Worm (Caenorhabditis elegans) whole organism, L4 larva: ENCODE data around the gene suex-1.
A peak's percentile ranks its signal among the peaks of the same experiment; 100 is the strongest.

Source experiments
- D1046.2 ChIP-seq: fragments of 200-800 bp; sonication (Bioruptor generic); IDR thresholded peaks from 2 replicates; pipeline ENCODE4 v1.3.6; 2022; ENCODE audit warnings: missing genetic modification characterization, missing compliant biosample characterization
- F44E2.7 ChIP-seq: fragments of 200-800 bp; sonication (Bioruptor generic); IDR thresholded peaks from 2 replicates; pipeline ENCODE4 v2.1.2; 2022; ENCODE audit warnings: missing genetic modification characterization, missing compliant biosample characterization
- R02D3.7 ChIP-seq: fragments of 150-350 bp; sonication (generic microtip); optimal IDR thresholded peaks from 3 replicates; lab custom pipeline; 2014; ENCODE audit warnings: missing biosample characterization, missing genetic modification characterization
- Y5F2A.4 ChIP-seq: fragments of 200-800 bp; sonication (Bioruptor generic); optimal IDR thresholded peaks from 2 replicates; lab custom pipeline; 2018; ENCODE audit warnings: mild to moderate bottlenecking, missing genetic modification characterization, missing compliant biosample characterization
- ZK546.5 ChIP-seq, 2 experiments: sonication (generic microtip); optimal IDR thresholded peaks; 2 replicates each; lab custom pipeline; 2017; ENCODE audit warnings: missing biosample characterization in 2 of 2, missing genetic modification characterization in 2 of 2
- aha-1 ChIP-seq: fragments of 150-350 bp; peaks from one replicate; lab custom pipeline; 2014; ENCODE audit warnings: missing biosample characterization, missing genetic modification characterization
- ama-1 ChIP-seq: fragments of 150-350 bp; optimal IDR thresholded peaks from 2 replicates; lab custom pipeline; 2014; ENCODE audit warnings: inconsistent platforms, mixed read lengths
- ceh-20 ChIP-seq: fragments of 200-800 bp; sonication (Bioruptor generic); IDR thresholded peaks from 2 replicates; pipeline ENCODE4 v1.3.6; 2022; ENCODE audit warnings: missing genetic modification reagents, missing genetic modification characterization, missing compliant biosample characterization
- ceh-82 ChIP-seq: sonication (generic microtip); optimal IDR thresholded peaks from 2 replicates; lab custom pipeline; 2017; ENCODE audit warnings: missing biosample characterization, missing genetic modification characterization
- ces-1 ChIP-seq: fragments of 150-350 bp; sonication (generic microtip); optimal IDR thresholded peaks from 4 replicates; lab custom pipeline; 2014; ENCODE audit warnings: missing biosample characterization, missing genetic modification reagents, missing genetic modification characterization
- daf-12 ChIP-seq: fragments of 150-350 bp; optimal IDR thresholded peaks from 2 replicates; lab custom pipeline; 2014; ENCODE audit warnings: missing biosample characterization, missing genetic modification reagents, missing genetic modification characterization
- daf-16 ChIP-seq, 3 experiments: sonication (generic microtip); optimal IDR thresholded peaks; 2 replicates each; lab custom pipeline; 2016 to 2017; ENCODE audit warnings: missing genetic modification characterization in 3 of 3, missing genetic modification reagents in 3 of 3, mild to moderate bottlenecking in 2 of 3, missing compliant biosample characterization in 2 of 3, missing biosample characterization in 1 of 3, moderate library complexity in 1 of 3
- dmd-6 ChIP-seq: fragments of 200-800 bp; sonication (Bioruptor generic); IDR thresholded peaks from 2 replicates; pipeline ENCODE4 v1.3.6; 2022; ENCODE audit warnings: missing genetic modification reagents, missing genetic modification characterization, missing compliant biosample characterization
- dmd-8 ChIP-seq: fragments of 200-800 bp; sonication (Bioruptor generic); IDR thresholded peaks from 2 replicates; pipeline ENCODE4 v1.3.6; 2022; ENCODE audit warnings: missing genetic modification characterization, missing compliant biosample characterization
- dve-1 ChIP-seq: sonication (generic microtip); optimal IDR thresholded peaks from 2 replicates; lab custom pipeline; 2017; ENCODE audit warnings: antibody characterized with exemption, mild to moderate bottlenecking, missing genetic modification characterization, missing compliant biosample characterization; ENCODE audit not compliant: insufficient read depth
- egl-27 ChIP-seq: sonication (generic microtip); optimal IDR thresholded peaks from 3 replicates; lab custom pipeline; 2017; ENCODE audit warnings: missing biosample characterization, missing genetic modification reagents, missing genetic modification characterization
- fkh-10 ChIP-seq: fragments of 150-350 bp; optimal IDR thresholded peaks from 2 replicates; lab custom pipeline; 2014; ENCODE audit warnings: missing biosample characterization, missing genetic modification reagents, missing genetic modification characterization
- hlh-30 ChIP-seq: sonication (generic microtip); optimal IDR thresholded peaks from 2 replicates; lab custom pipeline; 2017; ENCODE audit warnings: antibody characterized with exemption, mild to moderate bottlenecking, missing genetic modification characterization, missing compliant biosample characterization; ENCODE audit not compliant: insufficient read depth
- lin-1 ChIP-seq: fragments of 200-800 bp; sonication (Bioruptor generic); IDR thresholded peaks from 2 replicates; pipeline ENCODE4 v1.3.6; 2022; ENCODE audit warnings: missing genetic modification reagents, missing genetic modification characterization, missing compliant biosample characterization
- lin-13 ChIP-seq: fragments of 150-350 bp; optimal IDR thresholded peaks from 2 replicates; lab custom pipeline; 2014; ENCODE audit warnings: missing biosample characterization, missing genetic modification reagents, missing genetic modification characterization
- lin-15B ChIP-seq: fragments of 150-350 bp; sonication (generic microtip); optimal IDR thresholded peaks from 3 replicates; lab custom pipeline; 2014; ENCODE audit warnings: missing biosample characterization, missing genetic modification characterization
- lin-38 ChIP-seq: fragments of 200-800 bp; sonication (Bioruptor generic); IDR thresholded peaks from 2 replicates; pipeline ENCODE4 v1.3.6; 2022; ENCODE audit warnings: missing genetic modification reagents, missing genetic modification characterization, missing compliant biosample characterization
- lin-39 ChIP-seq: fragments of 150-350 bp; optimal IDR thresholded peaks from 2 replicates; lab custom pipeline; 2014; ENCODE audit warnings: missing biosample characterization, missing genetic modification reagents, missing genetic modification characterization
- madf-9 ChIP-seq: fragments of 200-800 bp; sonication (Bioruptor generic); conservative IDR thresholded peaks from 2 replicates; pipeline ENCODE4 v1.3.6; 2022; ENCODE audit warnings: missing genetic modification reagents, missing genetic modification characterization, missing compliant biosample characterization
- mep-1 ChIP-seq: fragments of 150-350 bp; sonication (generic microtip); optimal IDR thresholded peaks from 3 replicates; lab custom pipeline; 2014; ENCODE audit warnings: missing biosample characterization, missing genetic modification characterization
- mxl-2 ChIP-seq: fragments of 200-800 bp; sonication (Bioruptor generic); conservative IDR thresholded peaks from 2 replicates; pipeline ENCODE4 v1.3.6; 2022; ENCODE audit warnings: missing genetic modification reagents, missing genetic modification characterization, missing compliant biosample characterization
- mxl-3 ChIP-seq: fragments of 200-800 bp; sonication (Bioruptor generic); optimal IDR thresholded peaks from 2 replicates; lab custom pipeline; 2018; ENCODE audit warnings: mild to moderate bottlenecking, missing genetic modification characterization, missing compliant biosample characterization
- nhr-10 ChIP-seq: fragments of 150-350 bp; optimal IDR thresholded peaks from 2 replicates; lab custom pipeline; 2014; ENCODE audit warnings: missing biosample characterization, missing genetic modification characterization
- nhr-111 ChIP-seq: fragments of 200-800 bp; sonication (Bioruptor generic); optimal IDR thresholded peaks from 2 replicates; lab custom pipeline; 2018; ENCODE audit warnings: mild to moderate bottlenecking, missing genetic modification characterization, missing compliant biosample characterization
- nhr-25 ChIP-seq: sonication (generic microtip); optimal IDR thresholded peaks from 2 replicates; lab custom pipeline; 2017; ENCODE audit warnings: missing genetic modification characterization, mild to moderate bottlenecking, missing compliant biosample characterization, antibody characterized with exemption, moderate library complexity, borderline replicate concordance; ENCODE audit not compliant: insufficient read depth
- nhr-28 ChIP-seq: fragments of 150-350 bp; optimal IDR thresholded peaks from 2 replicates; lab custom pipeline; 2014; ENCODE audit warnings: missing biosample characterization, missing genetic modification characterization
- nhr-41 ChIP-seq: fragments of 200-800 bp; sonication (Bioruptor generic); IDR thresholded peaks from 2 replicates; pipeline ENCODE4 v1.3.6; 2022; ENCODE audit warnings: missing genetic modification reagents, missing genetic modification characterization, missing compliant biosample characterization
- nhr-42 ChIP-seq: fragments of 200-800 bp; sonication (Bioruptor generic); IDR thresholded peaks from 2 replicates; pipeline ENCODE4 v1.3.6; 2022; ENCODE audit warnings: missing genetic modification characterization, missing compliant biosample characterization
- nhr-48 ChIP-seq: sonication (generic microtip); optimal IDR thresholded peaks from 2 replicates; lab custom pipeline; 2016; ENCODE audit warnings: mild to moderate bottlenecking, missing genetic modification characterization, missing compliant biosample characterization
- nhr-77 ChIP-seq: fragments of 150-350 bp; optimal IDR thresholded peaks from 2 replicates; lab custom pipeline; 2014; ENCODE audit warnings: missing biosample characterization, missing genetic modification characterization
- pha-4 ChIP-seq, 2 experiments: fragments of 150-350 bp in 1 of 2; fragments of 200-800 bp in 1 of 2; sonication (Bioruptor generic) in 1 of 2; IDR thresholded peaks in 1 of 2; optimal IDR thresholded peaks in 1 of 2; 2 replicates each; pipeline versions ENCODE4 v1.3.6 to Lab custom; 2014 to 2022; ENCODE audit warnings: missing genetic modification characterization in 2 of 2, missing genetic modification reagents in 2 of 2, missing biosample characterization in 1 of 2, missing compliant biosample characterization in 1 of 2
- php-3 ChIP-seq: fragments of 200-800 bp; sonication (Bioruptor generic); IDR thresholded peaks from 2 replicates; pipeline ENCODE4 v1.3.6; 2022; ENCODE audit warnings: missing genetic modification reagents, missing genetic modification characterization, missing compliant biosample characterization
- saeg-2 ChIP-seq: fragments of 200-800 bp; sonication (Bioruptor generic); IDR thresholded peaks from 2 replicates; pipeline ENCODE4 v1.3.6; 2022; ENCODE audit warnings: missing genetic modification reagents, missing genetic modification characterization, missing compliant biosample characterization
- set-16 ChIP-seq: fragments of 200-800 bp; sonication (Bioruptor generic); IDR thresholded peaks from 2 replicates; pipeline ENCODE4 v1.3.6; 2022; ENCODE audit warnings: missing genetic modification reagents, missing genetic modification characterization, missing compliant biosample characterization
- skn-1 ChIP-seq: fragments of 150-350 bp; optimal IDR thresholded peaks from 2 replicates; lab custom pipeline; 2014; ENCODE audit warnings: missing biosample characterization, missing genetic modification characterization
- unc-39 ChIP-seq: sonication (generic microtip); optimal IDR thresholded peaks from 2 replicates; lab custom pipeline; 2017; ENCODE audit warnings: missing biosample characterization, missing genetic modification characterization
- unc-62 ChIP-seq, 3 experiments: fragments of 150-350 bp in 1 of 3; sonication (generic microtip); optimal IDR thresholded peaks in 2 of 3; peaks in 1 of 3; 1 replicate in 1 of 3; 2 replicates in 2 of 3; lab custom pipeline; 2014 to 2017; ENCODE audit warnings: missing biosample characterization in 3 of 3, missing genetic modification characterization in 3 of 3, missing genetic modification reagents in 3 of 3, missing genotype in 1 of 3
- vab-7 ChIP-seq: fragments of 200-800 bp; sonication (Bioruptor generic); IDR thresholded peaks from 2 replicates; pipeline ENCODE4 v1.3.6; 2022; ENCODE audit warnings: missing genetic modification reagents, missing genetic modification characterization, missing compliant biosample characterization
- zag-1 ChIP-seq: fragments of 150-350 bp; optimal IDR thresholded peaks from 2 replicates; lab custom pipeline; 2014; ENCODE audit warnings: missing biosample characterization, missing genetic modification characterization
- zfp-2 ChIP-seq: sonication (generic microtip); optimal IDR thresholded peaks from 2 replicates; lab custom pipeline; 2016; ENCODE audit warnings: mild to moderate bottlenecking, missing genetic modification characterization, missing compliant biosample characterization
- zip-2 ChIP-seq: fragments of 150-350 bp; optimal IDR thresholded peaks from 2 replicates; lab custom pipeline; 2014; ENCODE audit warnings: missing biosample characterization, missing genetic modification characterization

The suex-1 gene

ce11 chrII:5544145-5544515 is 46.1 kb upstream of the suex-1 start (continued):
- peak; percentile 57 for TF ChIP-seq lin-13
- 0 out of 2 replicates have a peak, but pooled peaks have one; percentile 4 for TF ChIP-seq lin-38 (GFP tag; lab: Robert Waterston, UW)
- TF ChIP-seq dve-1: peak; percentile 96
- peak; percentile 86 for TF ChIP-seq nhr-42
- TF ChIP-seq unc-62 (GFP tag; optimal IDR thresholded peaks at IDR 0.05 in 1 of 2; lab: Kevin White, UChicago): peak in 1 of 2 experiments; percentile 95
- TF ChIP-seq unc-62 (tag; optimal IDR thresholded peaks at IDR 0.05; lab: Kevin White, UChicago): no peak
- peak; percentile 71 for TF ChIP-seq nhr-28 (tag; lab: Kevin White, UChicago)
- TF ChIP-seq zip-2 (tag; lab: Kevin White, UChicago): no peak
- TF ChIP-seq madf-9 (GFP tag; lab: Robert Waterston, UW): peak; percentile 63; the same call in 1 of the 2 replicates
- TF ChIP-seq nhr-77 (tag; lab: Kevin White, UChicago): peak; percentile 15
- TF ChIP-seq D1046.2: peak; percentile 59; the same call in 1 of the 2 replicates
- peak; percentile 59; the same call in 1 of the 2 replicates for TF ChIP-seq lin-1 (GFP tag; lab: Robert Waterston, UW)
- no peak for TF ChIP-seq ZK546.5 (tag; optimal IDR thresholded peaks at IDR 0.05; lab: Kevin White, UChicago)
- no peak for TF ChIP-seq set-16 (GFP tag; lab: Robert Waterston, UW)
- no peak for TF ChIP-seq fkh-10 (GFP tag; lab: Kevin White, UChicago)
- peak; percentile 16; the same call in 1 of the 2 replicates for TF ChIP-seq pha-4 (GFP tag; IDR thresholded peaks at IDR 0.05; lab: Robert Waterston, UW)
- no peak for TF ChIP-seq pha-4 (tag; optimal IDR thresholded peaks at IDR 0.05; lab: Kevin White, UChicago)
- TF ChIP-seq mep-1: peak; percentile 76
- peak; percentile 33 for TF ChIP-seq hlh-30
- TF ChIP-seq vab-7 (GFP tag; lab: Robert Waterston, UW): peak; percentile 61
- TF ChIP-seq aha-1 (tag; lab: Kevin White, UChicago): peak; percentile 48
- TF ChIP-seq egl-27 (tag; lab: Kevin White, UChicago): peak; percentile 48
- 0 out of 2 replicates have a peak, but pooled peaks have one; percentile 4 for TF ChIP-seq dmd-8 (GFP tag; lab: Robert Waterston, UW)

DNA sequence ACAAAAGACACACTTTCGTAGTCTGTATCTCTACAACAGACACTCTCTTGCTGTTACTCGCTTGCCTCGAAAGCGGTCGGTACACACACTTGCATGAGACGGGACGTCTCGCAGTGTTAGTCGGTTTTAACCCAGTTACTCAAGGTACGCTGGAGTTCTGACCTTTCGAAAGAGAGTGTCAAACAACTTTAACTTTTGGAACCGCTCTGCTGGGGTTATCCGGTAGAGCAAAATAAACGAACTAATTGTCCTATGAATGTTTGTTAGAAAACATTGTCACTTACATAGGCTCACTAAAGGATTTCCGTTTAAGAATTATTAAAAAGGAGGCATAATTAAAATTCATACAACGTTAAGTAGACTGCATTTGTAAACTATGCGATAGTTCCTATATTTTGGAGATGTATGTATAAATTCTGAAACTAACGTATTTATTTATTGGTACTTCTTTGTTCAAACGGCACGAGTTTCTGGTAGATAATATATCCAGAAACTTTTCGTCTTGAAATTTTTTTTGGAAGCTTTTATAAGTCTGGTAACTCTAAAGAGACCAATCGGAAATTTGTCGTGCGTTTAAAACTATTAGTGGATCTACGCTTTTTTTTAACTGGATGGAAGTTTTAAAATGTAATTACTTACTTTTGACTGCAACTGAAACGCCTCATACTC is 45.6 kb upstream of the suex-1 start:
- TF ChIP-seq daf-12: no peak
- TF ChIP-seq nhr-25 (tag; lab: Kevin White, UChicago): peak; percentile 97
- peak; percentile 66 for TF ChIP-seq lin-39 (tag; lab: Kevin White, UChicago)
- TF ChIP-seq mxl-3 (GFP tag; lab: Kevin White, UChicago): peak; percentile 90
- TF ChIP-seq zag-1 (tag; lab: Kevin White, UChicago): peak; percentile 95
- peak; percentile 79 for TF ChIP-seq zfp-2 (tag; lab: Kevin White, UChicago)
- peak; percentile 93 for TF ChIP-seq ces-1
- TF ChIP-seq mxl-2 (GFP tag; lab: Robert Waterston, UW): peak; percentile 85; the same call in 1 of the 2 replicates
- TF ChIP-seq F44E2.7 (GFP tag; lab: Robert Waterston, UW): 0 out of 2 replicates have a peak, but pooled peaks have one; percentile 69
- peak; percentile 86 for TF ChIP-seq Y5F2A.4 (GFP tag; lab: Kevin White, UChicago)
- peak; percentile 95 for TF ChIP-seq nhr-48
- TF ChIP-seq nhr-111 (GFP tag; lab: Kevin White, UChicago): peak; percentile 97
- TF ChIP-seq ceh-20 (GFP tag; lab: Robert Waterston, UW): peak; percentile 97
- TF ChIP-seq php-3 (GFP tag; lab: Robert Waterston, UW): peak; percentile 86
- TF ChIP-seq zip-2 (tag; lab: Kevin White, UChicago): peak; percentile 92
- TF ChIP-seq nhr-10 (tag; lab: Kevin White, UChicago): peak; percentile 96
- peak; percentile 88 for TF ChIP-seq nhr-41 (GFP tag; lab: Robert Waterston, UW)
- TF ChIP-seq nhr-42: peak; percentile 96
- TF ChIP-seq nhr-77 (tag; lab: Kevin White, UChicago): peak; percentile 97
- TF ChIP-seq lin-38 (GFP tag; lab: Robert Waterston, UW): peak; percentile 90
- TF ChIP-seq R02D3.7 (tag; lab: Kevin White, UChicago): peak; percentile 44
- peak; percentile 98 for TF ChIP-seq dmd-6 (GFP tag; lab: Robert Waterston, UW)
- TF ChIP-seq lin-15B: peak; percentile 65
- TF ChIP-seq ceh-82 (tag; lab: Kevin White, UChicago): no peak
- TF ChIP-seq dve-1: peak; percentile 99
- peak; percentile 69 for TF ChIP-seq skn-1
- TF ChIP-seq ama-1 (lab: Kevin White, UChicago): peak; percentile 100
- peak; percentile 95 for TF ChIP-seq saeg-2 (GFP tag; lab: Robert Waterston, UW)
- peak; percentile 83 to 90 for TF ChIP-seq daf-16 (GFP tag; optimal IDR thresholded peaks at IDR 0.05; lab: Kevin White, UChicago)
- peak; percentile 94 for TF ChIP-seq daf-16 (tag; optimal IDR thresholded peaks at IDR 0.05; lab: Kevin White, UChicago)
- no peak for TF ChIP-seq unc-39 (tag; lab: Kevin White, UChicago)
- TF ChIP-seq nhr-28 (tag; lab: Kevin White, UChicago): peak; percentile 95
- peak in 1 of 2 experiments; percentile 100 for TF ChIP-seq unc-62 (GFP tag; optimal IDR thresholded peaks at IDR 0.05 in 1 of 2; lab: Kevin White, UChicago)
- TF ChIP-seq unc-62 (tag; optimal IDR thresholded peaks at IDR 0.05; lab: Kevin White, UChicago): peak; percentile 94
